Worm (Caenorhabditis elegans) whole organism, midembryonic: Measurements from ENCODE around the gene ace-3.

Source experiments
- T22C8.4 ChIP-seq: fragments of 200-800 bp; sonication (Bioruptor generic); IDR thresholded peaks from 2 replicates; pipeline ENCODE4 v1.3.6; 2022; ENCODE audit warnings: missing genetic modification characterization, missing compliant biosample characterization
- cog-1 ChIP-seq: sonication (generic microtip); optimal IDR thresholded peaks from 2 replicates; lab custom pipeline; 2016; ENCODE audit warnings: missing genetic modification characterization, missing compliant biosample characterization
- flt-1 ChIP-seq: fragments of 200-800 bp; sonication (Bioruptor generic); IDR thresholded peaks from 2 replicates; pipeline ENCODE4 v1.3.6; 2022; ENCODE audit warnings: missing genetic modification characterization, missing compliant biosample characterization
- klf-2 ChIP-seq: fragments of 200-800 bp; sonication (Bioruptor generic); conservative IDR thresholded peaks from 2 replicates; pipeline ENCODE4 v1.3.6; 2022; ENCODE audit warnings: missing genetic modification reagents, missing genetic modification characterization, missing compliant biosample characterization
- med-1 ChIP-seq: sonication (generic microtip); optimal IDR thresholded peaks from 2 replicates; lab custom pipeline; 2017; ENCODE audit warnings: missing genetic modification characterization, mild to moderate bottlenecking, missing compliant biosample characterization, antibody characterized with exemption, missing genetic modification reagents; ENCODE audit not compliant: insufficient read depth
- ref-1 ChIP-seq: fragments of 200-800 bp; sonication (Bioruptor generic); conservative IDR thresholded peaks from 2 replicates; pipeline ENCODE4 v1.3.6; 2022; ENCODE audit warnings: missing genetic modification reagents, missing genetic modification characterization, missing compliant biosample characterization
- tab-1 ChIP-seq: fragments of 200-800 bp; sonication (Bioruptor generic); IDR thresholded peaks from 2 replicates; pipeline ENCODE4 v1.3.6; 2022; ENCODE audit warnings: missing genetic modification characterization, missing compliant biosample characterization
- ztf-23 ChIP-seq: fragments of 200-800 bp; sonication (Bioruptor generic); IDR thresholded peaks from 2 replicates; pipeline ENCODE4 v1.3.6; 2022; ENCODE audit warnings: missing genetic modification reagents, missing genetic modification characterization, missing compliant biosample characterization
- ztf-29 ChIP-seq: fragments of 200-800 bp; sonication (Bioruptor generic); IDR thresholded peaks from 2 replicates; pipeline ENCODE4 v1.3.6; 2022; ENCODE audit warnings: missing genetic modification reagents, missing genetic modification characterization, missing compliant biosample characterization

- TF ChIP-seq cog-1 (tag; lab: Kevin White, UChicago) (no peak), ref-1 (GFP tag; lab: Robert Waterston, UW) (no peak), T22C8.4 (no peak), klf-2 (GFP tag; lab: Robert Waterston, UW) (no peak), tab-1 (GFP tag; lab: Robert Waterston, UW) (no peak), ztf-23 (GFP tag; lab: Robert Waterston, UW) (no peak), med-1 (no peak), flt-1 (no peak), ztf-29 (GFP tag; lab: Robert Waterston, UW) (no peak)
Measured at ce11 chrII:14214109-14214508, 8.7 kb downstream of the ace-3 start, which contains the start of gene Y48B6A.10.
